Worm (Caenorhabditis elegans): ENCODE results near the gene F26D2.15.

The F26D2.15 gene

ce11 chrV:16410521-16410920 is 27.1 kb upstream of the F26D2.15 start, which contains the start of gene srh-145:
Gene srh-145 (plus strand): TSS chrV:16410713.
- TF ChIP-seq vab-15 (tag; optimal IDR thresholded peaks at IDR 0.05) (no peak), alr-1 (tag; optimal IDR thresholded peaks at IDR 0.05; ENCODE audit: borderline replicate concordance) (no peak), Y116A8C.19 (tag; optimal IDR thresholded peaks at IDR 0.05; ENCODE audit: borderline replicate concordance) (no peak), hpl-2 (GFP tag; optimal IDR thresholded peaks at IDR 0.05) (no peak), efl-1 (optimal IDR thresholded peaks at IDR 0.05) (no peak), efl-1 (GFP tag; optimal IDR thresholded peaks at IDR 0.05 in 1 of 2) (no peak), ztf-11 (tag; optimal IDR thresholded peaks at IDR 0.05) (no peak), fkh-4 (tag; optimal IDR thresholded peaks at IDR 0.05; ENCODE audit: borderline replicate concordance) (no peak), jun-1 (tag; optimal IDR thresholded peaks at IDR 0.05) (no peak)

ce11 chrV:16417014-16417413 is 20.6 kb upstream of the F26D2.15 start, which contains the start of gene str-55:
Gene str-55 (minus strand): TSS chrV:16417114.
- TF ChIP-seq elt-2 (tag; optimal IDR thresholded peaks at IDR 0.05) (no peak), isw-1 (GFP tag; IDR thresholded peaks at IDR 0.05) (no peak), swsn-7 (tag; optimal IDR thresholded peaks at IDR 0.05) (no peak), ets-5 (GFP tag; IDR thresholded peaks at IDR 0.05) (no peak), pax-3 (tag; optimal IDR thresholded peaks at IDR 0.05) (no peak), lsy-2 (tag; optimal IDR thresholded peaks at IDR 0.05) (no peak)

ce11 chrV:16419769-16420168 is 17.9 kb upstream of the F26D2.15 start, which contains the start of gene F26D2.16:
Gene F26D2.16 (minus strand): TSS chrV:16419869.
- no peak for TF ChIP-seq ama-1 (optimal IDR thresholded peaks at IDR 0.05)
- no peak for TF ChIP-seq rnt-1 (tag; optimal IDR thresholded peaks at IDR 0.05)
- no peak for TF ChIP-seq nhr-20 (tag; optimal IDR thresholded peaks at IDR 0.05)
- no peak for TF ChIP-seq tlp-1 (tag; optimal IDR thresholded peaks at IDR 0.05)

- no peak for TF ChIP-seq fkh-10 (GFP tag; optimal IDR thresholded peaks at IDR 0.05)
- TF ChIP-seq fkh-8 (tag; optimal IDR thresholded peaks at IDR 0.05) = no peak
- TF ChIP-seq ceh-8 (GFP tag; optimal IDR thresholded peaks at IDR 0.05) = no peak
- TF ChIP-seq nhr-76 (tag; optimal IDR thresholded peaks at IDR 0.05) = no peak
Measured at ce11 chrV:16420696-16421095, 16.9 kb upstream of the F26D2.15 start, which contains the start of gene srw-48. Gene srw-48 (plus strand): TSS chrV:16420996.

- TF ChIP-seq mep-1 (tag; optimal IDR thresholded peaks at IDR 0.05) = no peak
- TF ChIP-seq elt-3 (tag; optimal IDR thresholded peaks at IDR 0.05) = no peak
- TF ChIP-seq fkh-4 (tag; optimal IDR thresholded peaks at IDR 0.05; ENCODE audit: borderline replicate concordance) = no peak
- TF ChIP-seq snpc-4 (tag; optimal IDR thresholded peaks at IDR 0.05) = no peak
- TF ChIP-seq nhr-28 (tag; optimal IDR thresholded peaks at IDR 0.05) = no peak
- TF ChIP-seq unc-62 (GFP tag; optimal IDR thresholded peaks at IDR 0.05) = no peak
- no peak for TF ChIP-seq C16A3.4 (tag; optimal IDR thresholded peaks at IDR 0.05)
- TF ChIP-seq nhr-11 (tag; optimal IDR thresholded peaks at IDR 0.05) = no peak
- TF ChIP-seq fkh-10 (GFP tag; optimal IDR thresholded peaks at IDR 0.05) = no peak
Measured at ce11 chrV:16424428-16424827, 13.2 kb upstream of the F26D2.15 start, which contains the start of gene srw-29. Gene srw-29 (minus strand): TSS chrV:16424528.

ce11 chrV:16429503-16429902 is 8.1 kb upstream of the F26D2.15 start, which contains the start of gene F26D2.10:
Gene F26D2.10 (minus strand): TSS chrV:16429603.
- TF ChIP-seq blmp-1 (tag; optimal IDR thresholded peaks at IDR 0.05) (no peak), ceh-8 (GFP tag; optimal IDR thresholded peaks at IDR 0.05) (no peak), hlh-4 (tag; optimal IDR thresholded peaks at IDR 0.05) (no peak), hpl-2 (GFP tag; optimal IDR thresholded peaks at IDR 0.05) (no peak), tbx-2 (tag; optimal IDR thresholded peaks at IDR 0.05) (no peak), nhr-12 (tag; optimal IDR thresholded peaks at IDR 0.05) (no peak), dsc-1 (tag; optimal IDR thresholded peaks at IDR 0.05) (no peak), nhr-47 (tag; optimal IDR thresholded peaks at IDR 0.05) (no peak), ceh-88 (GFP tag; IDR thresholded peaks at IDR 0.05) (no peak), nhr-71 (tag; optimal IDR thresholded peaks at IDR 0.05) (no peak), aha-1 (tag; optimal IDR thresholded peaks at IDR 0.05) (no peak)
